Fruit fly (Drosophila melanogaster): ENCODE results near the gene CG31301.
A peak's percentile ranks its signal among the peaks of the same experiment; 100 is the strongest.

Gene CG31301

dm6 chr3R:15371833-15372232 lies 25.8 kb downstream of the CG31301 start, which contains the start of the genes Ccm3 and CG6136 (continued):
- no peak for TF ChIP-seq Sox102F (GFP tag; optimal IDR thresholded peaks at IDR 0.05)
- no peak for TF ChIP-seq CG18476 (GFP tag; optimal IDR thresholded peaks at IDR 0.05)
- TF ChIP-seq al (GFP tag; IDR thresholded peaks at IDR 0.05): peak; percentile 52; the same call in 1 of the 2 replicates
- no peak for TF ChIP-seq CTCF (GFP tag; optimal IDR thresholded peaks at IDR 0.05)
- no peak for TF ChIP-seq CG9817 (tag; optimal IDR thresholded peaks at IDR 0.05)
- no peak for TF ChIP-seq bsh (GFP tag; optimal IDR thresholded peaks at IDR 0.05)
- TF ChIP-seq tup (GFP tag; optimal IDR thresholded peaks at IDR 0.05): no peak
- TF ChIP-seq Doc3 (GFP tag; IDR thresholded peaks at IDR 0.05; ENCODE audit: partially characterized antibody): peak; percentile 82
- TF ChIP-seq CG13296 (GFP tag; optimal IDR thresholded peaks at IDR 0.05): peak; percentile 39
- TF ChIP-seq CG13287 (GFP tag; IDR thresholded peaks at IDR 0.05; ENCODE audit: partially characterized antibody): peak; percentile 95
- TF ChIP-seq H15 (GFP tag; IDR thresholded peaks at IDR 0.05): peak; percentile 40; the same call in 1 of the 3 replicates
- TF ChIP-seq Asciz (GFP tag; optimal IDR thresholded peaks at IDR 0.05): no peak
- TF ChIP-seq ato (GFP tag; IDR thresholded peaks at IDR 0.05; ENCODE audit: partially characterized antibody): peak; percentile 95
- peak; percentile 13 for TF ChIP-seq odd (GFP tag; optimal IDR thresholded peaks at IDR 0.05)
- TF ChIP-seq GATAe (GFP tag; conservative IDR thresholded peaks at IDR 0.05): no peak
- TF ChIP-seq CG34422 (GFP tag; IDR thresholded peaks at IDR 0.05): peak; percentile 64; the same call in 1 of the 3 replicates
- no peak for TF ChIP-seq pita (GFP tag; optimal IDR thresholded peaks at IDR 0.05)
- peak; percentile 6 for TF ChIP-seq CG7271 (tag; optimal IDR thresholded peaks at IDR 0.05)
- peak; percentile 45 for TF ChIP-seq Meics (GFP tag; optimal IDR thresholded peaks at IDR 0.05)
- peak; percentile 23; the same call in 1 of the 2 replicates for TF ChIP-seq CG10366 (GFP tag; IDR thresholded peaks at IDR 0.05)
- no peak for TF ChIP-seq Poxn (GFP tag; IDR thresholded peaks at IDR 0.05)
- peak; percentile 99 for TF ChIP-seq CG10267 (tag; optimal IDR thresholded peaks at IDR 0.05)
- TF ChIP-seq cad (GFP tag; optimal IDR thresholded peaks at IDR 0.05): no peak
- TF ChIP-seq klu (GFP tag; IDR thresholded peaks at IDR 0.05): no peak
- no peak for TF ChIP-seq Bdp1 (GFP tag; optimal IDR thresholded peaks at IDR 0.05)
- TF ChIP-seq CG1603 (tag; optimal IDR thresholded peaks at IDR 0.05): peak; percentile 68
- peak; percentile 64 for TF ChIP-seq Myb (GFP tag; optimal IDR thresholded peaks at IDR 0.05)
- no peak for TF ChIP-seq az2 (GFP tag; optimal IDR thresholded peaks at IDR 0.05)
- peak; percentile 57 for TF ChIP-seq CG1792 (GFP tag; optimal IDR thresholded peaks at IDR 0.05)
- TF ChIP-seq corto (GFP tag; optimal IDR thresholded peaks at IDR 0.05): no peak
- TF ChIP-seq HmgZ (tag; optimal IDR thresholded peaks at IDR 0.05): peak; percentile 82
- peak; percentile 22 for TF ChIP-seq luna (GFP tag; optimal IDR thresholded peaks at IDR 0.05)
- TF ChIP-seq CG30403 (GFP tag; optimal IDR thresholded peaks at IDR 0.05): peak; percentile 41
- TF ChIP-seq Eip74EF (GFP tag; optimal IDR thresholded peaks at IDR 0.05): no peak
- TF ChIP-seq NC2β (GFP tag; optimal IDR thresholded peaks at IDR 0.05): peak; percentile 35
- TF ChIP-seq Hmr (GFP tag; optimal IDR thresholded peaks at IDR 0.05): peak; percentile 69
- TF ChIP-seq tna (GFP tag; IDR thresholded peaks at IDR 0.05; ENCODE audit: partially characterized antibody): peak; percentile 89
- no peak for TF ChIP-seq CG5245 (GFP tag; optimal IDR thresholded peaks at IDR 0.05)
- peak; percentile 27 for TF ChIP-seq CG2712 (tag; optimal IDR thresholded peaks at IDR 0.05)
- no peak for TF ChIP-seq lov (optimal IDR thresholded peaks at IDR 0.05)
- TF ChIP-seq lov (GFP tag; IDR thresholded peaks at IDR 0.05): 0 out of 3 replicates have a peak, but pooled peaks have one; percentile 41
- no peak for TF ChIP-seq CG6854 (GFP tag; optimal IDR thresholded peaks at IDR 0.05)
- peak; percentile 19 for TF ChIP-seq CG30020 (tag; optimal IDR thresholded peaks at IDR 0.05)
- no peak for TF ChIP-seq Kr (GFP tag; optimal IDR thresholded peaks at IDR 0.05)
- peak; percentile 28 for TF ChIP-seq PHDP (tag; optimal IDR thresholded peaks at IDR 0.05)
- TF ChIP-seq zfh2 (GFP tag; optimal IDR thresholded peaks at IDR 0.05): peak; percentile 48
- TF ChIP-seq CG30431 (GFP tag; optimal IDR thresholded peaks at IDR 0.05): no peak
- TF ChIP-seq CG42726 (GFP tag; IDR thresholded peaks at IDR 0.05; ENCODE audit: partially characterized antibody): peak; percentile 89; the same call in 1 of the 2 replicates
- no peak for TF ChIP-seq CG10209 (GFP tag; optimal IDR thresholded peaks at IDR 0.05)
- TF ChIP-seq CG3407 (GFP tag; optimal IDR thresholded peaks at IDR 0.05): no peak
- TF ChIP-seq ind (GFP tag; optimal IDR thresholded peaks at IDR 0.05): peak; percentile 19
